Worm (Caenorhabditis elegans): ENCODE results near the gene jtr-1.

The jtr-1 gene

ce11 chrIV:1455006-1455405 is 34.3 kb downstream of the jtr-1 start (continued):
- TF ChIP-seq nhr-25 (tag; optimal IDR thresholded peaks at IDR 0.05; ENCODE audit: borderline replicate concordance, insufficient read depth), result no peak
- TF ChIP-seq lir-3 (tag; optimal IDR thresholded peaks at IDR 0.05), result no peak
- TF ChIP-seq skn-1 (tag; optimal IDR thresholded peaks at IDR 0.05), result no peak
- no peak for TF ChIP-seq lim-7 (GFP tag; IDR thresholded peaks at IDR 0.05)
- TF ChIP-seq T26A8.4 (GFP tag; IDR thresholded peaks at IDR 0.05), result no peak
- TF ChIP-seq snpc-4 (tag; optimal IDR thresholded peaks at IDR 0.05), result no peak
- TF ChIP-seq spr-3 (GFP tag; optimal IDR thresholded peaks at IDR 0.05), result no peak
- TF ChIP-seq lin-39 (tag; optimal IDR thresholded peaks at IDR 0.05), result no peak
- no peak for TF ChIP-seq ztf-11 (tag; optimal IDR thresholded peaks at IDR 0.05)
- TF ChIP-seq dve-1 (tag; optimal IDR thresholded peaks at IDR 0.05; ENCODE audit: insufficient read depth), result peak; percentile 71
- TF ChIP-seq zip-2 (tag; optimal IDR thresholded peaks at IDR 0.05), result no peak
- TF ChIP-seq arid-1 (GFP tag; conservative IDR thresholded peaks at IDR 0.05), result 0 out of 2 replicates have a peak, but pooled peaks have one; percentile 35

ce11 chrIV:1456775-1457174 is 36.0 kb downstream of the jtr-1 start, which contains the start of gene nadk-1:
TSS of gene nadk-1 (plus strand) at chrIV:1457075.
- no peak for TF ChIP-seq nhr-6 (tag; optimal IDR thresholded peaks at IDR 0.05)
- peak; percentile 10 for TF ChIP-seq mep-1 (tag; optimal IDR thresholded peaks at IDR 0.05)
- TF ChIP-seq pha-4 (GFP tag; IDR thresholded peaks at IDR 0.05), result 0 out of 2 replicates have a peak, but pooled peaks have one; percentile 3
- no peak for TF ChIP-seq pha-4 (tag; optimal IDR thresholded peaks at IDR 0.05)
- no peak for TF ChIP-seq daf-19 (GFP tag; conservative IDR thresholded peaks at IDR 0.05)
- TF ChIP-seq aha-1 (tag), result peak; percentile 16
- TF ChIP-seq set-16 (GFP tag; IDR thresholded peaks at IDR 0.05), result 0 out of 2 replicates have a peak, but pooled peaks have one; percentile 30
- TF ChIP-seq snpc-4 (tag; optimal IDR thresholded peaks at IDR 0.05), result no peak
- TF ChIP-seq madf-9 (GFP tag; conservative IDR thresholded peaks at IDR 0.05), result 0 out of 2 replicates have a peak, but pooled peaks have one; percentile 3

- TF ChIP-seq nhr-41 (GFP tag; IDR thresholded peaks at IDR 0.05), result no peak
- TF ChIP-seq egl-43 (GFP tag; IDR thresholded peaks at IDR 0.05), result 0 out of 2 replicates have a peak, but pooled peaks have one; percentile 18
- TF ChIP-seq mep-1 (tag; optimal IDR thresholded peaks at IDR 0.05), result no peak
- TF ChIP-seq saeg-2 (GFP tag; IDR thresholded peaks at IDR 0.05), result no peak
- peak; percentile 83 for TF ChIP-seq aha-1 (tag)
- TF ChIP-seq unc-62 (GFP tag; optimal IDR thresholded peaks at IDR 0.05 in 1 of 2), result peak in 1 of 2 experiments; percentile 86
- no peak for TF ChIP-seq unc-62 (tag; optimal IDR thresholded peaks at IDR 0.05)
- TF ChIP-seq mdl-1 (tag; optimal IDR thresholded peaks at IDR 0.05), result no peak
- TF ChIP-seq duxl-1 (tag; optimal IDR thresholded peaks at IDR 0.05; ENCODE audit: poor library complexity), result no peak
- no peak for TF ChIP-seq nhr-76 (tag; optimal IDR thresholded peaks at IDR 0.05)
- TF ChIP-seq set-16 (GFP tag; IDR thresholded peaks at IDR 0.05), result peak; percentile 56
Measured at ce11 chrIV:1458192-1458591, 37.5 kb downstream of the jtr-1 start.

- TF ChIP-seq ceh-20 (GFP tag; IDR thresholded peaks at IDR 0.05) (0 out of 2 replicates have a peak, but pooled peaks have one; percentile 12), ctbp-1 (GFP tag; IDR thresholded peaks at IDR 0.05) (no peak), nhr-10 (tag; optimal IDR thresholded peaks at IDR 0.05) (no peak), aly-2 (tag; optimal IDR thresholded peaks at IDR 0.05) (no peak), ZK337.2 (GFP tag; IDR thresholded peaks at IDR 0.05) (no peak), unc-39 (tag; optimal IDR thresholded peaks at IDR 0.05) (no peak), nhr-76 (tag; optimal IDR thresholded peaks at IDR 0.05) (no peak), unc-62 (GFP tag; optimal IDR thresholded peaks at IDR 0.05 in 1 of 2) (no peak), unc-62 (tag; optimal IDR thresholded peaks at IDR 0.05) (no peak), daf-16 (GFP tag; optimal IDR thresholded peaks at IDR 0.05) (no peak), daf-16 (tag; optimal IDR thresholded peaks at IDR 0.05) (no peak), ZK546.5 (tag; optimal IDR thresholded peaks at IDR 0.05) (no peak), ama-1 (optimal IDR thresholded peaks at IDR 0.05) (peak; percentile 10), nhr-28 (tag; optimal IDR thresholded peaks at IDR 0.05) (no peak), snpc-4 (tag; optimal IDR thresholded peaks at IDR 0.05) (no peak), T26A8.4 (GFP tag; IDR thresholded peaks at IDR 0.05) (0 out of 2 replicates have a peak, but pooled peaks have one; percentile 13), dmd-9 (GFP tag; IDR thresholded peaks at IDR 0.05) (no peak), rbr-2 (tag; optimal IDR thresholded peaks at IDR 0.05) (no peak), lin-1 (GFP tag; IDR thresholded peaks at IDR 0.05) (no peak; the same call in 1 of the 2 replicates), nhr-41 (GFP tag; IDR thresholded peaks at IDR 0.05) (no peak), R02D3.7 (tag; optimal IDR thresholded peaks at IDR 0.05) (no peak), skn-1 (tag; optimal IDR thresholded peaks at IDR 0.05) (no peak), nhr-237 (tag; optimal IDR thresholded peaks at IDR 0.05) (no peak), tra-1 (GFP tag; IDR thresholded peaks at IDR 0.05) (no peak), F10B5.3 (tag; optimal IDR thresholded peaks at IDR 0.05) (no peak), zfp-2 (tag; optimal IDR thresholded peaks at IDR 0.05) (no peak), zip-2 (tag; optimal IDR thresholded peaks at IDR 0.05) (no peak), mep-1 (tag; optimal IDR thresholded peaks at IDR 0.05) (peak; percentile 18)
Measured at ce11 chrIV:1459419-1459818, 38.7 kb downstream of the jtr-1 start.

Data from whole organism, L4 larva.